Fruit fly (Drosophila melanogaster): ENCODE results near the gene CG12236.

CG12236 gene

dm6 chrX:5895821-5896550 is 11.9 kb upstream of the CG12236 start (continued):
- TF ChIP-seq CG1647 (GFP tag; optimal IDR thresholded peaks at IDR 0.05) (peak; percentile 85), dan (GFP tag; IDR thresholded peaks at IDR 0.05) (peak; percentile 69), lbe (GFP tag; optimal IDR thresholded peaks at IDR 0.05) (peak; percentile 90), CG8765 (GFP tag; IDR thresholded peaks at IDR 0.05) (peak; percentile 69), CG12155 (GFP tag; optimal IDR thresholded peaks at IDR 0.05) (peak; percentile 75), schlank (tag; optimal IDR thresholded peaks at IDR 0.05) (peak; percentile 28), CG17612 (GFP tag; IDR thresholded peaks at IDR 0.05) (peak; percentile 81), NK7.1 (GFP tag; optimal IDR thresholded peaks at IDR 0.05) (peak; percentile 83), fru (optimal IDR thresholded peaks at IDR 0.05) (no peak), Meics (GFP tag; optimal IDR thresholded peaks at IDR 0.05) (peak; percentile 82), CG11093 (GFP tag; IDR thresholded peaks at IDR 0.05) (peak; percentile 86; the same call in 2 of the 3 replicates), HHEX (GFP tag; optimal IDR thresholded peaks at IDR 0.05) (peak; percentile 81), CG18599 (GFP tag; optimal IDR thresholded peaks at IDR 0.05) (peak; percentile 87), MTF-1 (GFP tag; optimal IDR thresholded peaks at IDR 0.05; ENCODE audit: borderline replicate concordance) (peak; percentile 81), CG12299 (tag; optimal IDR thresholded peaks at IDR 0.05) (peak; percentile 75), Dek (tag; optimal IDR thresholded peaks at IDR 0.05) (peak; percentile 80), CG6765 (GFP tag; optimal IDR thresholded peaks at IDR 0.05) (peak; percentile 29), CG1024 (GFP tag; IDR thresholded peaks at IDR 0.05) (peak; percentile 90), scrt (GFP tag; optimal IDR thresholded peaks at IDR 0.05) (peak; percentile 69), eyg (GFP tag; optimal IDR thresholded peaks at IDR 0.05) (peak; percentile 82), CG6854 (GFP tag; optimal IDR thresholded peaks at IDR 0.05) (peak; percentile 75), CG13624 (GFP tag; optimal IDR thresholded peaks at IDR 0.05) (peak; percentile 80), CG9797 (GFP tag; optimal IDR thresholded peaks at IDR 0.05) (peak; percentile 19), crc (GFP tag; optimal IDR thresholded peaks at IDR 0.05) (peak; percentile 78), tap (tag; optimal IDR thresholded peaks at IDR 0.05) (peak; percentile 88), CG1602 (GFP tag; optimal IDR thresholded peaks at IDR 0.05) (peak; percentile 83), HLH54F (GFP tag; optimal IDR thresholded peaks at IDR 0.05) (peak; percentile 83), Tbp (GFP tag; optimal IDR thresholded peaks at IDR 0.05) (no peak), CG32532 (GFP tag; IDR thresholded peaks at IDR 0.05) (peak; percentile 87), CG10462 (GFP tag; optimal IDR thresholded peaks at IDR 0.05) (peak; percentile 81), Chrac-16 (GFP tag; optimal IDR thresholded peaks at IDR 0.05) (peak; percentile 88), CG7839 (tag; optimal IDR thresholded peaks at IDR 0.05) (peak; percentile 92), CG12769 (tag; optimal IDR thresholded peaks at IDR 0.05) (peak; percentile 92), her (GFP tag; optimal IDR thresholded peaks at IDR 0.05) (peak; percentile 76), CG17912 (GFP tag; optimal IDR thresholded peaks at IDR 0.05) (no peak), Oli (tag; optimal IDR thresholded peaks at IDR 0.05) (peak; percentile 94), CG10267 (tag; optimal IDR thresholded peaks at IDR 0.05) (peak; percentile 78), CG1529 (GFP tag; optimal IDR thresholded peaks at IDR 0.05) (peak; percentile 92), zen (tag; optimal IDR thresholded peaks at IDR 0.05) (peak; percentile 72), otp (GFP tag; IDR thresholded peaks at IDR 0.05) (peak; percentile 96), pan (optimal IDR thresholded peaks at IDR 0.05) (no peak), pan (GFP tag; optimal IDR thresholded peaks at IDR 0.05 in 1 of 2, IDR thresholded peaks at IDR 0.05 in 1 of 2) (peak in 1 of 2 experiments; percentile 92), unc-4 (GFP tag; IDR thresholded peaks at IDR 0.05; ENCODE audit: partially characterized antibody) (no peak), slbo (GFP tag; IDR thresholded peaks at IDR 0.05) (peak; percentile 83), inv (GFP tag; IDR thresholded peaks at IDR 0.05; ENCODE audit: partially characterized antibody) (no peak), aop (GFP tag; IDR thresholded peaks at IDR 0.05) (peak; percentile 81; the same call in 1 of the 2 replicates), ttk (GFP tag; IDR thresholded peaks at IDR 0.05) (peak; percentile 93), Sin3A (optimal IDR thresholded peaks at IDR 0.05) (no peak), al (GFP tag; IDR thresholded peaks at IDR 0.05) (peak; percentile 71), CG4282 (GFP tag; optimal IDR thresholded peaks at IDR 0.05) (peak; percentile 55)

Measured in whole organism, embryonic.